Fruit fly (Drosophila melanogaster) whole organism, embryonic: Measurements from ENCODE around the gene Fer2LCH.

Source experiments
- Abd-B ChIP-seq: fragments of 200-800 bp; sonication (Bioruptor generic); optimal IDR thresholded peaks from 2 replicates; lab custom pipeline; 2018; ENCODE audit warnings: missing biosample characterization, mild to moderate bottlenecking, missing genetic modification characterization, moderate library complexity
- CG12071 ChIP-seq: fragments of 200-800 bp; sonication (Bioruptor generic); optimal IDR thresholded peaks from 3 replicates; lab custom pipeline; 2018; ENCODE audit warnings: missing biosample characterization, mild to moderate bottlenecking, missing genetic modification characterization
- CG12104 ChIP-seq: fragments of 200-800 bp; sonication (Bioruptor generic); optimal IDR thresholded peaks from 3 replicates; lab custom pipeline; 2016; ENCODE audit warnings: missing biosample characterization, missing genetic modification characterization
- CG12769 ChIP-seq: fragments of 200-800 bp; sonication (Bioruptor generic); optimal IDR thresholded peaks from 2 replicates; lab custom pipeline; 2019; ENCODE audit warnings: missing biosample characterization, mild to moderate bottlenecking, missing genetic modification characterization, moderate library complexity
- CG13287 ChIP-seq: fragments of 200-800 bp; sonication (Bioruptor generic); IDR thresholded peaks from 2 replicates; pipeline ENCODE4 v1.3.6; 2022; ENCODE audit warnings: missing biosample characterization, missing genetic modification characterization; ENCODE audit not compliant: partially characterized antibody
- CG13296 ChIP-seq: fragments of 200-800 bp; sonication (Bioruptor generic); optimal IDR thresholded peaks from 3 replicates; lab custom pipeline; 2018; ENCODE audit warnings: missing biosample characterization, mild to moderate bottlenecking, missing genetic modification characterization
- CG17385 ChIP-seq: fragments of 200-800 bp; sonication (Bioruptor generic); optimal IDR thresholded peaks from 3 replicates; lab custom pipeline; 2018; ENCODE audit warnings: missing biosample characterization, mild to moderate bottlenecking, missing genetic modification characterization
- CG17802 ChIP-seq: fragments of 200-800 bp; sonication (Bioruptor generic); optimal IDR thresholded peaks from 2 replicates; lab custom pipeline; 2018; ENCODE audit warnings: missing biosample characterization, mild to moderate bottlenecking, missing genetic modification characterization, moderate library complexity
- CG17912 ChIP-seq: fragments of 200-800 bp; sonication (Bioruptor generic); optimal IDR thresholded peaks from 2 replicates; lab custom pipeline; 2018; ENCODE audit warnings: missing biosample characterization, mild to moderate bottlenecking, missing genetic modification characterization
- CG18599 ChIP-seq: fragments of 200-800 bp; sonication (Bioruptor generic); optimal IDR thresholded peaks from 3 replicates; lab custom pipeline; 2017; ENCODE audit warnings: missing biosample characterization, missing genetic modification characterization, mild to moderate bottlenecking, moderate library complexity, missing genetic modification reagents
- CG2678 ChIP-seq: fragments of 200-800 bp; sonication (Bioruptor generic); optimal IDR thresholded peaks from 3 replicates; lab custom pipeline; 2019; ENCODE audit warnings: missing biosample characterization, mild to moderate bottlenecking, missing genetic modification characterization, moderate library complexity
- CG34224 ChIP-seq: fragments of 200-800 bp; sonication (Bioruptor generic); IDR thresholded peaks from 3 replicates; pipeline ENCODE4 v1.3.6; 2022; ENCODE audit warnings: missing biosample characterization, missing genetic modification characterization; ENCODE audit not compliant: partially characterized antibody
- CG4328 ChIP-seq: fragments of 200-800 bp; sonication (Bioruptor generic); optimal IDR thresholded peaks from 3 replicates; lab custom pipeline; 2017; ENCODE audit warnings: missing biosample characterization, missing genetic modification reagents, missing genetic modification characterization
- CG7271 ChIP-seq: fragments of 200-800 bp; sonication (Bioruptor generic); optimal IDR thresholded peaks from 2 replicates; lab custom pipeline; 2018; ENCODE audit warnings: missing biosample characterization, mild to moderate bottlenecking, missing genetic modification characterization, moderate library complexity
- CG9727 ChIP-seq: fragments of 200-800 bp; sonication (Bioruptor generic); optimal IDR thresholded peaks from 3 replicates; lab custom pipeline; 2017; ENCODE audit warnings: missing biosample characterization, mild to moderate bottlenecking, missing genetic modification characterization
- CG9797 ChIP-seq: fragments of 200-800 bp; sonication (Bioruptor generic); optimal IDR thresholded peaks from 3 replicates; lab custom pipeline; 2018; ENCODE audit warnings: missing biosample characterization, mild to moderate bottlenecking, missing genetic modification characterization
- CHES-1-like ChIP-seq: fragments of 200-800 bp; sonication (Bioruptor generic); optimal IDR thresholded peaks from 2 replicates; lab custom pipeline; 2016; ENCODE audit warnings: missing biosample characterization, missing genetic modification characterization
- Dfd ChIP-seq, 2 experiments: fragments of >200 bp; optimal IDR thresholded peaks; 2 replicates each; lab custom pipeline; 2017; ENCODE audit warnings: missing biosample characterization in 2 of 2, missing genetic modification characterization in 2 of 2
- Dref ChIP-seq: fragments of 200-800 bp; sonication (Bioruptor generic); IDR thresholded peaks from 2 replicates; pipeline ENCODE4 v1.3.6; 2022; ENCODE audit warnings: missing biosample characterization, missing genetic modification characterization
- E2f2 ChIP-seq: fragments of 200-800 bp; sonication (Bioruptor generic); IDR thresholded peaks from 2 replicates; pipeline ENCODE4 v1.3.6; 2022; ENCODE audit warnings: missing biosample characterization, missing genetic modification characterization
- Gsc ChIP-seq: fragments of 200-800 bp; sonication (Bioruptor generic); IDR thresholded peaks from 2 replicates; pipeline ENCODE4 v1.3.6; 2022; ENCODE audit warnings: missing biosample characterization, missing genetic modification characterization
- HmgZ ChIP-seq: fragments of 200-800 bp; sonication (Bioruptor generic); optimal IDR thresholded peaks from 2 replicates; lab custom pipeline; 2018; ENCODE audit warnings: missing biosample characterization, mild to moderate bottlenecking, missing genetic modification characterization
- Nf-YB ChIP-seq: fragments of 200-800 bp; sonication (Bioruptor generic); optimal IDR thresholded peaks from 3 replicates; lab custom pipeline; 2019; ENCODE audit warnings: missing biosample characterization, mild to moderate bottlenecking, missing genetic modification characterization, moderate library complexity
- Tbp ChIP-seq: fragments of >200 bp; optimal IDR thresholded peaks from 2 replicates; lab custom pipeline; 2018; ENCODE audit warnings: missing biosample characterization, missing genetic modification characterization
- Xrp1 ChIP-seq: fragments of 200-800 bp; sonication (Bioruptor generic); IDR thresholded peaks from 2 replicates; pipeline ENCODE4 v1.3.6; 2022; ENCODE audit warnings: missing biosample characterization, missing genetic modification characterization
- amos ChIP-seq: fragments of 200-800 bp; sonication (Bioruptor generic); IDR thresholded peaks from 2 replicates; pipeline ENCODE4 v1.3.6; 2022; ENCODE audit warnings: missing biosample characterization, missing genetic modification characterization; ENCODE audit not compliant: partially characterized antibody
- bab2 ChIP-seq: fragments of 200-800 bp; sonication (Bioruptor generic); optimal IDR thresholded peaks from 2 replicates; lab custom pipeline; 2016; ENCODE audit warnings: missing biosample characterization, missing genetic modification characterization
- bigmax ChIP-seq: fragments of 200-800 bp; sonication (Bioruptor generic); optimal IDR thresholded peaks from 2 replicates; lab custom pipeline; 2018; ENCODE audit warnings: missing biosample characterization, mild to moderate bottlenecking, missing genetic modification characterization
- cg ChIP-seq: fragments of 200-800 bp; sonication (Bioruptor generic); optimal IDR thresholded peaks from 3 replicates; lab custom pipeline; 2019; ENCODE audit warnings: missing biosample characterization, mild to moderate bottlenecking, missing genetic modification characterization, moderate library complexity
- crp ChIP-seq, 2 experiments: fragments of 200-800 bp; sonication (Bioruptor generic); optimal IDR thresholded peaks; 2 replicates in 1 of 2; 3 replicates in 1 of 2; lab custom pipeline; 2017; ENCODE audit warnings: missing biosample characterization in 2 of 2, missing genetic modification characterization in 2 of 2, mild to moderate bottlenecking in 1 of 2, moderate library complexity in 1 of 2
- fd3F ChIP-seq: fragments of 200-800 bp; sonication (Bioruptor generic); optimal IDR thresholded peaks from 2 replicates; lab custom pipeline; 2018; ENCODE audit warnings: missing biosample characterization, mild to moderate bottlenecking, missing genetic modification characterization, moderate library complexity
- fd96Cb ChIP-seq: fragments of 200-800 bp; sonication (Bioruptor generic); optimal IDR thresholded peaks from 2 replicates; lab custom pipeline; 2018; ENCODE audit warnings: missing biosample characterization, mild to moderate bottlenecking, missing genetic modification characterization, moderate library complexity
- grau ChIP-seq: fragments of 200-800 bp; optimal IDR thresholded peaks from 3 replicates; lab custom pipeline; 2019; ENCODE audit warnings: missing biosample characterization, mild to moderate bottlenecking, missing genetic modification characterization, moderate library complexity
- gsb-n ChIP-seq: fragments of 200-800 bp; sonication (Bioruptor generic); optimal IDR thresholded peaks from 3 replicates; lab custom pipeline; 2018; ENCODE audit warnings: missing biosample characterization, mild to moderate bottlenecking, missing genetic modification characterization
- ken ChIP-seq: fragments of 200-800 bp; sonication (Bioruptor generic); IDR thresholded peaks from 3 replicates; pipeline ENCODE4 v1.3.6; 2022; ENCODE audit warnings: missing biosample characterization, missing genetic modification characterization
- lola ChIP-seq, 3 experiments: fragments of >200 bp in 2 of 3; fragments of 200-800 bp in 1 of 3; sonication (Bioruptor generic) in 1 of 3; optimal IDR thresholded peaks; 2 replicates each; lab custom pipeline; 2017 to 2019; ENCODE audit warnings: missing biosample characterization in 3 of 3, missing genetic modification characterization in 3 of 3, mild to moderate bottlenecking in 1 of 3, moderate library complexity in 1 of 3
- mld ChIP-seq: fragments of 200-800 bp; sonication (Bioruptor generic); IDR thresholded peaks from 3 replicates; pipeline ENCODE4 v1.3.6; 2022; ENCODE audit warnings: missing biosample characterization, missing genetic modification characterization; ENCODE audit not compliant: partially characterized antibody
- nerfin-2 ChIP-seq: fragments of 200-800 bp; sonication (Bioruptor generic); IDR thresholded peaks from 2 replicates; pipeline ENCODE4 v1.3.6; 2022; ENCODE audit warnings: missing biosample characterization, missing genetic modification characterization; ENCODE audit not compliant: partially characterized antibody
- nmo ChIP-seq: fragments of 200-800 bp; sonication (Bioruptor generic); optimal IDR thresholded peaks from 2 replicates; lab custom pipeline; 2018; ENCODE audit warnings: missing biosample characterization, mild to moderate bottlenecking, missing genetic modification characterization, moderate library complexity
- pb ChIP-seq: fragments of 200-800 bp; sonication (Bioruptor generic); optimal IDR thresholded peaks from 3 replicates; lab custom pipeline; 2016; ENCODE audit warnings: missing biosample characterization, missing genetic modification characterization
- run ChIP-seq: fragments of 200-800 bp; sonication (Bioruptor generic); optimal IDR thresholded peaks from 3 replicates; lab custom pipeline; 2018; ENCODE audit warnings: missing biosample characterization, mild to moderate bottlenecking, missing genetic modification characterization
- salm ChIP-seq: fragments of 200-800 bp; sonication (Bioruptor generic); optimal IDR thresholded peaks from 2 replicates; lab custom pipeline; 2018; ENCODE audit warnings: missing biosample characterization, mild to moderate bottlenecking, missing genetic modification characterization
- stc ChIP-seq: fragments of 200-800 bp; sonication (Bioruptor generic); IDR thresholded peaks from 2 replicates; pipeline ENCODE4 v1.3.6; 2022; ENCODE audit warnings: missing biosample characterization, missing genetic modification characterization
- tin ChIP-seq: fragments of 200-800 bp; sonication (Bioruptor generic); optimal IDR thresholded peaks from 3 replicates; lab custom pipeline; 2016; ENCODE audit warnings: missing biosample characterization, missing genetic modification characterization
- tio ChIP-seq: fragments of 200-800 bp; sonication (Bioruptor generic); optimal IDR thresholded peaks from 2 replicates; lab custom pipeline; 2017; ENCODE audit warnings: missing biosample characterization, missing genetic modification characterization, inconsistent platforms
- tll ChIP-seq, 2 experiments: fragments of 200-800 bp in 1 of 2; fragments of >200 bp in 1 of 2; sonication (Bioruptor generic) in 1 of 2; optimal IDR thresholded peaks; 2 replicates each; lab custom pipeline; 2017 to 2019; ENCODE audit warnings: missing biosample characterization in 2 of 2, missing genetic modification characterization in 2 of 2, mild to moderate bottlenecking in 1 of 2, moderate library complexity in 1 of 2
- tna ChIP-seq: fragments of 200-800 bp; sonication (Bioruptor generic); IDR thresholded peaks from 2 replicates; pipeline ENCODE4 v1.3.6; 2022; ENCODE audit warnings: missing biosample characterization, missing genetic modification characterization; ENCODE audit not compliant: partially characterized antibody
- trh ChIP-seq: fragments of 200-800 bp; sonication (Bioruptor generic); optimal IDR thresholded peaks from 2 replicates; lab custom pipeline; 2016; ENCODE audit warnings: missing biosample characterization, missing genetic modification characterization
- unpg ChIP-seq: fragments of 200-800 bp; sonication (Bioruptor generic); optimal IDR thresholded peaks from 3 replicates; lab custom pipeline; 2018; ENCODE audit warnings: missing biosample characterization, mild to moderate bottlenecking, missing genetic modification characterization, moderate library complexity
- yki ChIP-seq: fragments of >200 bp; optimal IDR thresholded peaks from 3 replicates; lab custom pipeline; 2018

Fer2LCH gene

dm6 chr3R:30423695-30424094 lies 36.1 kb downstream of the Fer2LCH start, which contains the start of the genes CG15535 and mRpS18C (continued):
- TF ChIP-seq ken = no peak
- no peak for TF ChIP-seq Abd-B
- TF ChIP-seq E2f2 (GFP tag; lab: Robert Waterston, UW) = peak; percentile 42
- TF ChIP-seq CG13287 (GFP tag; lab: Robert Waterston, UW) = peak; percentile 86
- TF ChIP-seq CG17912 (GFP tag; lab: Kevin White, UChicago) = no peak
- peak; percentile 40 for TF ChIP-seq HmgZ (tag; lab: Kevin White, UChicago)
- TF ChIP-seq CG12104 (GFP tag; lab: Kevin White, UChicago) = no peak
- TF ChIP-seq CG13296 (GFP tag; lab: Kevin White, UChicago) = no peak
- TF ChIP-seq trh (GFP tag; lab: Kevin White, UChicago) = no peak
- TF ChIP-seq fd96Cb (tag; lab: Kevin White, UChicago) = no peak
- no peak for TF ChIP-seq CG18599 (GFP tag; lab: Kevin White, UChicago)
- no peak for TF ChIP-seq yki
- no peak for TF ChIP-seq bigmax
- no peak for TF ChIP-seq CG12071 (GFP tag; lab: Kevin White, UChicago)
- peak; percentile 89 for TF ChIP-seq Dref (GFP tag; lab: Robert Waterston, UW)
- TF ChIP-seq nerfin-2 (GFP tag; lab: Robert Waterston, UW) = peak; percentile 63
- TF ChIP-seq gsb-n (tag; lab: Kevin White, UChicago) = peak; percentile 27
- no peak for TF ChIP-seq CG12769 (tag; lab: Kevin White, UChicago)
- no peak for TF ChIP-seq Gsc (GFP tag; lab: Robert Waterston, UW)
- TF ChIP-seq CG9797 (GFP tag; lab: Kevin White, UChicago) = peak; percentile 21
- TF ChIP-seq CG9727 = no peak
- no peak for TF ChIP-seq bab2 (GFP tag; lab: Kevin White, UChicago)
- no peak for TF ChIP-seq Xrp1 (GFP tag; lab: Robert Waterston, UW)
- TF ChIP-seq amos = peak; percentile 78
- TF ChIP-seq CHES-1-like = peak; percentile 15
- TF ChIP-seq CG2678 (tag; lab: Kevin White, UChicago) = no peak
- TF ChIP-seq stc (GFP tag; lab: Robert Waterston, UW) = no peak
- TF ChIP-seq Dfd (GFP tag; optimal IDR thresholded peaks at IDR 0.05; lab: Kevin White, UChicago) = no peak
- peak; percentile 22 for TF ChIP-seq nmo
- no peak for TF ChIP-seq Nf-YB (GFP tag; lab: Kevin White, UChicago)
- no peak for TF ChIP-seq tio (GFP tag; lab: Kevin White, UChicago)
- TF ChIP-seq run = no peak
- TF ChIP-seq CG17802 (tag; lab: Kevin White, UChicago) = no peak
- no peak for TF ChIP-seq tll (GFP tag; optimal IDR thresholded peaks at IDR 0.05; lab: Kevin White, UChicago)
- no peak for TF ChIP-seq pb (GFP tag; lab: Kevin White, UChicago)
- TF ChIP-seq CG17385 = no peak
- peak; percentile 11 for TF ChIP-seq grau (tag; lab: Kevin White, UChicago)
- TF ChIP-seq salm (tag; lab: Kevin White, UChicago) = no peak
- no peak for TF ChIP-seq CG4328 (GFP tag; lab: Kevin White, UChicago)
- TF ChIP-seq tna (GFP tag; lab: Robert Waterston, UW) = peak; percentile 64
- TF ChIP-seq CG7271 (tag; lab: Kevin White, UChicago) = no peak
- TF ChIP-seq unpg (GFP tag; lab: Kevin White, UChicago) = no peak
- no peak for TF ChIP-seq Tbp (GFP tag; lab: Kevin White, UChicago)
- TF ChIP-seq fd3F (GFP tag; lab: Kevin White, UChicago) = no peak
- peak; percentile 64; the same call in 1 of the 3 replicates for TF ChIP-seq mld (GFP tag; lab: Robert Waterston, UW)
- TF ChIP-seq CG34224 (GFP tag; lab: Robert Waterston, UW) = peak; percentile 84
- no peak for TF ChIP-seq lola (GFP tag; optimal IDR thresholded peaks at IDR 0.05; lab: Kevin White, UChicago)
- no peak for TF ChIP-seq cg (GFP tag; lab: Kevin White, UChicago)
- TF ChIP-seq crp (GFP tag; optimal IDR thresholded peaks at IDR 0.05; lab: Kevin White, UChicago) = peak; percentile 82 to 96
- TF ChIP-seq tin (GFP tag; lab: Kevin White, UChicago) = no peak
